Fruit fly (Drosophila melanogaster) whole organism, embryonic: ENCODE data around the gene dysf.

Experiments used
- Ada2b ChIP-seq: fragments of 200-800 bp; sonication (Bioruptor generic); IDR thresholded peaks from 2 replicates; pipeline ENCODE4 v1.3.6; 2022; ENCODE audit warnings: missing biosample characterization, missing genetic modification characterization
- CG11085 ChIP-seq: fragments of 200-800 bp; sonication (Bioruptor generic); IDR thresholded peaks from 2 replicates; pipeline ENCODE4 v1.3.6; 2022; ENCODE audit warnings: missing biosample characterization, missing genetic modification characterization
- CG11456 ChIP-seq: fragments of 200-800 bp; sonication (Bioruptor generic); IDR thresholded peaks from 3 replicates; pipeline ENCODE4 v1.3.6; 2022; ENCODE audit warnings: missing biosample characterization, missing genetic modification characterization
- CG13287 ChIP-seq: fragments of 200-800 bp; sonication (Bioruptor generic); IDR thresholded peaks from 2 replicates; pipeline ENCODE4 v1.3.6; 2022; ENCODE audit warnings: missing biosample characterization, missing genetic modification characterization; ENCODE audit not compliant: partially characterized antibody
- CG14860 ChIP-seq: fragments of 200-800 bp; sonication (Bioruptor generic); IDR thresholded peaks from 3 replicates; pipeline ENCODE4 v1.3.6; 2022; ENCODE audit warnings: missing biosample characterization, missing genetic modification characterization; ENCODE audit not compliant: partially characterized antibody
- CG1647 ChIP-seq: fragments of 200-800 bp; sonication (Bioruptor generic); optimal IDR thresholded peaks from 3 replicates; lab custom pipeline; 2016; ENCODE audit warnings: missing biosample characterization, missing genetic modification characterization
- CG18619 ChIP-seq: fragments of 200-800 bp; sonication (Bioruptor generic); optimal IDR thresholded peaks from 3 replicates; lab custom pipeline; 2017; ENCODE audit warnings: missing biosample characterization, mild to moderate bottlenecking, missing genetic modification characterization
- CG30431 ChIP-seq: fragments of 200-800 bp; sonication (Bioruptor generic); optimal IDR thresholded peaks from 2 replicates; lab custom pipeline; 2017; ENCODE audit warnings: missing biosample characterization, missing genetic modification characterization
- CG4730 ChIP-seq: fragments of 200-800 bp; sonication (Bioruptor generic); IDR thresholded peaks from 2 replicates; pipeline ENCODE4 v1.3.6; 2022; ENCODE audit warnings: missing biosample characterization, missing genetic modification characterization
- CG6175 ChIP-seq: fragments of 200-800 bp; sonication (Bioruptor generic); IDR thresholded peaks from 3 replicates; pipeline ENCODE4 v1.3.6; 2022; ENCODE audit warnings: missing biosample characterization, missing genetic modification characterization
- CG7745 ChIP-seq: fragments of 200-800 bp; sonication (Bioruptor generic); optimal IDR thresholded peaks from 2 replicates; lab custom pipeline; 2018; ENCODE audit warnings: missing biosample characterization, mild to moderate bottlenecking, missing genetic modification characterization, moderate library complexity
- CG8765 ChIP-seq: fragments of 200-800 bp; sonication (Bioruptor generic); IDR thresholded peaks from 2 replicates; pipeline ENCODE4 v1.3.6; 2022; ENCODE audit warnings: missing biosample characterization, missing genetic modification characterization
- CG8924 ChIP-seq: fragments of 200-800 bp; optimal IDR thresholded peaks from 3 replicates; lab custom pipeline; 2019; ENCODE audit warnings: missing biosample characterization, mild to moderate bottlenecking, missing genetic modification characterization, moderate library complexity
- CG9437 ChIP-seq: fragments of 200-800 bp; sonication (Bioruptor generic); optimal IDR thresholded peaks from 2 replicates; lab custom pipeline; 2018; ENCODE audit warnings: missing biosample characterization, mild to moderate bottlenecking, missing genetic modification characterization
- CG9609 ChIP-seq: fragments of 200-800 bp; sonication (Bioruptor generic); optimal IDR thresholded peaks from 3 replicates; lab custom pipeline; 2016; ENCODE audit warnings: missing biosample characterization, missing genetic modification characterization
- CG9727 ChIP-seq: fragments of 200-800 bp; sonication (Bioruptor generic); optimal IDR thresholded peaks from 3 replicates; lab custom pipeline; 2017; ENCODE audit warnings: missing biosample characterization, mild to moderate bottlenecking, missing genetic modification characterization
- Dip3 ChIP-seq: fragments of 200-800 bp; sonication (Bioruptor generic); optimal IDR thresholded peaks from 3 replicates; lab custom pipeline; 2016; ENCODE audit warnings: missing biosample characterization, missing genetic modification characterization
- HLH3B ChIP-seq: fragments of 200-800 bp; sonication (Bioruptor generic); IDR thresholded peaks from 2 replicates; pipeline ENCODE4 v1.3.6; 2022; ENCODE audit warnings: missing biosample characterization, missing genetic modification characterization
- HLH4C ChIP-seq: fragments of 200-800 bp; sonication (Bioruptor generic); IDR thresholded peaks from 3 replicates; pipeline ENCODE4 v1.3.6; 2022; ENCODE audit warnings: missing biosample characterization, missing genetic modification characterization; ENCODE audit not compliant: partially characterized antibody
- HmgD ChIP-seq: fragments of 200-800 bp; sonication (Bioruptor generic); optimal IDR thresholded peaks from 3 replicates; lab custom pipeline; 2016; ENCODE audit warnings: missing biosample characterization, missing genetic modification characterization
- Hmx ChIP-seq: fragments of 200-800 bp; sonication (Bioruptor generic); optimal IDR thresholded peaks from 2 replicates; lab custom pipeline; 2016; ENCODE audit warnings: missing biosample characterization, missing genetic modification characterization
- Lpt ChIP-seq: fragments of >200 bp; optimal IDR thresholded peaks from 2 replicates; lab custom pipeline; 2018; ENCODE audit warnings: missing biosample characterization, missing genetic modification characterization
- MBD-R2 ChIP-seq: fragments of 200-800 bp; sonication (Bioruptor generic); IDR thresholded peaks from 2 replicates; pipeline ENCODE4 v1.3.6; 2022; ENCODE audit warnings: missing biosample characterization, missing genetic modification characterization
- Myb ChIP-seq: fragments of 200-800 bp; sonication (Bioruptor generic); optimal IDR thresholded peaks from 2 replicates; lab custom pipeline; 2016; ENCODE audit warnings: missing biosample characterization, missing genetic modification characterization
- NC2β ChIP-seq: fragments of 200-800 bp; sonication (Bioruptor generic); optimal IDR thresholded peaks from 2 replicates; lab custom pipeline; 2016; ENCODE audit warnings: missing biosample characterization, missing genetic modification characterization
- NfI ChIP-seq: fragments of 200-800 bp; sonication (Bioruptor generic); optimal IDR thresholded peaks from 3 replicates; lab custom pipeline; 2018; ENCODE audit warnings: missing biosample characterization, mild to moderate bottlenecking, missing genetic modification characterization, moderate library complexity
- Ravus ChIP-seq: fragments of 200-800 bp; sonication (Bioruptor generic); IDR thresholded peaks from 2 replicates; pipeline ENCODE4 v1.3.6; 2022; ENCODE audit warnings: missing biosample characterization, missing genetic modification characterization
- Spps ChIP-seq: fragments of 200-800 bp; sonication (Bioruptor generic); optimal IDR thresholded peaks from 2 replicates; lab custom pipeline; 2018; ENCODE audit warnings: missing biosample characterization, mild to moderate bottlenecking, missing genetic modification characterization
- Stat92E ChIP-seq, 3 experiments: fragments of >200 bp in 2 of 3; fragments of 200-800 bp in 1 of 3; sonication (Bioruptor generic) in 1 of 3; optimal IDR thresholded peaks; 2 replicates each; lab custom pipeline; 2017 to 2019; ENCODE audit warnings: missing biosample characterization in 3 of 3, missing genetic modification characterization in 3 of 3, mild to moderate bottlenecking in 1 of 3, moderate library complexity in 1 of 3
- ab ChIP-seq: fragments of 200-800 bp; sonication (Bioruptor generic); optimal IDR thresholded peaks from 2 replicates; lab custom pipeline; 2016; ENCODE audit warnings: missing biosample characterization, missing genetic modification characterization
- ap ChIP-seq: fragments of 200-800 bp; sonication (Bioruptor generic); IDR thresholded peaks from 2 replicates; pipeline ENCODE4 v1.3.6; 2022; ENCODE audit warnings: missing biosample characterization, missing genetic modification characterization
- ato ChIP-seq: fragments of 200-800 bp; sonication (Bioruptor generic); IDR thresholded peaks from 2 replicates; pipeline ENCODE4 v1.3.6; 2022; ENCODE audit warnings: missing biosample characterization, missing genetic modification characterization; ENCODE audit not compliant: partially characterized antibody
- chif ChIP-seq, 2 experiments: fragments of 200-800 bp; sonication (Bioruptor generic); optimal IDR thresholded peaks; 3 replicates each; lab custom pipeline; 2016; ENCODE audit warnings: missing biosample characterization in 2 of 2, missing genetic modification characterization in 2 of 2
- corto ChIP-seq: fragments of 200-800 bp; sonication (Bioruptor generic); optimal IDR thresholded peaks from 2 replicates; lab custom pipeline; 2016; ENCODE audit warnings: missing biosample characterization, mild to moderate bottlenecking, missing genetic modification characterization, moderate library complexity
- crc ChIP-seq: fragments of 200-800 bp; sonication (Bioruptor generic); optimal IDR thresholded peaks from 2 replicates; lab custom pipeline; 2016; ENCODE audit warnings: missing biosample characterization, missing genetic modification characterization
- dati ChIP-seq: fragments of 200-800 bp; sonication (Bioruptor generic); IDR thresholded peaks from 2 replicates; pipeline ENCODE4 v1.3.6; 2022; ENCODE audit warnings: missing biosample characterization, missing genetic modification characterization
- dimm ChIP-seq: fragments of 200-800 bp; sonication (Bioruptor generic); IDR thresholded peaks from 2 replicates; pipeline ENCODE4 v1.3.6; 2022; ENCODE audit warnings: missing biosample characterization, missing genetic modification characterization
- emc ChIP-seq: fragments of 200-800 bp; sonication (Bioruptor generic); optimal IDR thresholded peaks from 2 replicates; lab custom pipeline; 2016; ENCODE audit warnings: missing biosample characterization, missing genetic modification characterization
- fd64A ChIP-seq: fragments of 200-800 bp; sonication (Bioruptor generic); optimal IDR thresholded peaks from 3 replicates; lab custom pipeline; 2018; ENCODE audit warnings: missing biosample characterization, mild to moderate bottlenecking, missing genetic modification characterization
- gsb ChIP-seq: fragments of 200-800 bp; sonication (Bioruptor generic); IDR thresholded peaks from 2 replicates; pipeline ENCODE4 v1.3.6; 2022; ENCODE audit warnings: missing biosample characterization, missing genetic modification characterization
- her ChIP-seq: fragments of 200-800 bp; sonication (Bioruptor generic); optimal IDR thresholded peaks from 2 replicates; lab custom pipeline; 2016; ENCODE audit warnings: missing biosample characterization, missing genetic modification characterization
- hkb ChIP-seq, 2 experiments: fragments of 200-800 bp in 1 of 2; fragments of >200 bp in 1 of 2; sonication (Bioruptor generic) in 1 of 2; IDR thresholded peaks in 1 of 2; optimal IDR thresholded peaks in 1 of 2; 2 replicates each; pipeline versions ENCODE4 v1.3.6 to Lab custom; 2017 to 2022; ENCODE audit warnings: missing biosample characterization in 1 of 2, missing genetic modification characterization in 1 of 2
- klu ChIP-seq: fragments of 200-800 bp; sonication (Bioruptor generic); IDR thresholded peaks from 2 replicates; pipeline ENCODE4 v1.3.6; 2022; ENCODE audit warnings: missing biosample characterization, missing genetic modification characterization
- nau ChIP-seq: fragments of 200-800 bp; sonication (Bioruptor generic); optimal IDR thresholded peaks from 3 replicates; lab custom pipeline; 2017; ENCODE audit warnings: missing biosample characterization, mild to moderate bottlenecking, missing genetic modification characterization, missing genetic modification reagents
- nom ChIP-seq: fragments of 200-800 bp; sonication (Bioruptor generic); optimal IDR thresholded peaks from 2 replicates; lab custom pipeline; 2017; ENCODE audit warnings: missing biosample characterization, missing genetic modification characterization, mild to moderate bottlenecking, moderate library complexity, missing genetic modification reagents
- ro ChIP-seq: fragments of 200-800 bp; sonication (Bioruptor generic); IDR thresholded peaks from 2 replicates; pipeline ENCODE4 v1.3.6; 2022; ENCODE audit warnings: missing biosample characterization, missing genetic modification characterization
- sima ChIP-seq: fragments of 200-800 bp; sonication (Bioruptor generic); optimal IDR thresholded peaks from 2 replicates; lab custom pipeline; 2016; ENCODE audit warnings: missing biosample characterization, missing genetic modification characterization
- tll ChIP-seq, 2 experiments: fragments of 200-800 bp in 1 of 2; fragments of >200 bp in 1 of 2; sonication (Bioruptor generic) in 1 of 2; optimal IDR thresholded peaks; 2 replicates each; lab custom pipeline; 2017 to 2019; ENCODE audit warnings: missing biosample characterization in 2 of 2, missing genetic modification characterization in 2 of 2, mild to moderate bottlenecking in 1 of 2, moderate library complexity in 1 of 2
- wor ChIP-seq: fragments of 200-800 bp; sonication (Bioruptor generic); IDR thresholded peaks from 2 replicates; pipeline ENCODE4 v1.3.6; 2022; ENCODE audit warnings: missing biosample characterization, missing genetic modification characterization
- zf30C ChIP-seq: fragments of 200-800 bp; sonication (Bioruptor generic); optimal IDR thresholded peaks from 3 replicates; lab custom pipeline; 2018; ENCODE audit warnings: missing biosample characterization, mild to moderate bottlenecking, missing genetic modification characterization

Gene dysf

dm6 chr3R:26095551-26095950, 3.0 kb downstream of the dysf start:
- no peak for TF ChIP-seq chif (GFP tag; optimal IDR thresholded peaks at IDR 0.05; lab: Kevin White, UChicago)
- no peak for TF ChIP-seq ab (GFP tag; lab: Kevin White, UChicago)
- TF ChIP-seq CG6175 (GFP tag; lab: Robert Waterston, UW): no peak
- TF ChIP-seq HLH3B: no peak
- no peak for TF ChIP-seq CG11085 (GFP tag; lab: Robert Waterston, UW)
- no peak for TF ChIP-seq Dip3
- no peak for TF ChIP-seq CG14860 (GFP tag; lab: Robert Waterston, UW)
- TF ChIP-seq CG30431: no peak
- no peak for TF ChIP-seq CG9437
- TF ChIP-seq ato (GFP tag; lab: Robert Waterston, UW): no peak
- TF ChIP-seq Hmx (GFP tag; lab: Kevin White, UChicago): no peak
- TF ChIP-seq MBD-R2 (GFP tag; lab: Robert Waterston, UW): no peak
- TF ChIP-seq nom (GFP tag; lab: Kevin White, UChicago): no peak

dm6 chr3R:26081380-26081991, 17.0 kb downstream of the dysf start:
- TF ChIP-seq emc (GFP tag; lab: Kevin White, UChicago) (no peak), CG11456 (GFP tag; lab: Robert Waterston, UW) (no peak), CG8924 (tag; lab: Kevin White, UChicago) (peak; percentile 58), dati (no peak), Myb (no peak), Spps (tag; lab: Kevin White, UChicago) (peak; percentile 62), CG9609 (GFP tag; lab: Kevin White, UChicago) (no peak), hkb (optimal IDR thresholded peaks at IDR 0.05; lab: Kevin White, UChicago) (no peak), hkb (GFP tag; IDR thresholded peaks at IDR 0.05; lab: Robert Waterston, UW) (no peak; the same call in 1 of the 2 replicates), NC2β (GFP tag; lab: Kevin White, UChicago) (no peak), fd64A (GFP tag; lab: Kevin White, UChicago) (no peak), Lpt (GFP tag; lab: Kevin White, UChicago) (no peak), wor (peak; percentile 41; the same call in 1 of the 2 replicates), ap (GFP tag; lab: Robert Waterston, UW) (0 out of 2 replicates have a peak, but pooled peaks have one; percentile 18), crc (GFP tag; lab: Kevin White, UChicago) (no peak), HLH4C (GFP tag; lab: Robert Waterston, UW) (no peak), CG4730 (GFP tag; lab: Robert Waterston, UW) (peak; percentile 27; the same call in 1 of the 2 replicates), CG1647 (GFP tag; lab: Kevin White, UChicago) (peak; percentile 4), klu (no peak), NfI (peak; percentile 28), dimm (no peak), CG18619 (GFP tag; lab: Kevin White, UChicago) (no peak), sima (GFP tag; lab: Kevin White, UChicago) (no peak), HmgD (GFP tag; lab: Kevin White, UChicago) (no peak), ro (GFP tag; lab: Robert Waterston, UW) (no peak), tll (GFP tag; optimal IDR thresholded peaks at IDR 0.05; lab: Kevin White, UChicago) (no peak), CG7745 (tag; lab: Kevin White, UChicago) (no peak), Ada2b (GFP tag; lab: Robert Waterston, UW) (peak; percentile 39; the same call in 1 of the 2 replicates), her (GFP tag; lab: Kevin White, UChicago) (no peak), zf30C (no peak), gsb (GFP tag; lab: Robert Waterston, UW) (no peak), CG13287 (GFP tag; lab: Robert Waterston, UW) (no peak), corto (GFP tag; lab: Kevin White, UChicago) (no peak), CG8765 (no peak), Stat92E (GFP tag; optimal IDR thresholded peaks at IDR 0.05; lab: Kevin White, UChicago) (no peak), Ravus (no peak), CG9727 (peak; percentile 69), nau (GFP tag; lab: Kevin White, UChicago) (no peak)
